Worm (Caenorhabditis elegans) whole organism, young adult: ENCODE data around the gene pks-1.

Source experiments
- B0261.1 ChIP-seq: sonication (generic microtip); optimal IDR thresholded peaks from 2 replicates; lab custom pipeline; 2016; ENCODE audit warnings: mild to moderate bottlenecking, missing genetic modification characterization, moderate library complexity, missing compliant biosample characterization
- C06A6.2 ChIP-seq: fragments of 200-800 bp; sonication (Bioruptor generic); conservative IDR thresholded peaks from 2 replicates; pipeline ENCODE4 v1.3.6; 2022; ENCODE audit warnings: missing genetic modification characterization, missing compliant biosample characterization
- D2030.7 ChIP-seq: fragments of 200-800 bp; sonication (Bioruptor generic); IDR thresholded peaks from 2 replicates; pipeline ENCODE4 v1.3.6; 2022; ENCODE audit warnings: missing genetic modification reagents, missing genetic modification characterization, missing compliant biosample characterization
- F22D6.2 ChIP-seq: sonication (generic microtip); optimal IDR thresholded peaks from 2 replicates; lab custom pipeline; 2016; ENCODE audit warnings: mild to moderate bottlenecking, missing genetic modification characterization, missing compliant biosample characterization
- F23B12.7 ChIP-seq: sonication (generic microtip); optimal IDR thresholded peaks from 2 replicates; lab custom pipeline; 2017; ENCODE audit warnings: missing genetic modification characterization, mild to moderate bottlenecking, missing compliant biosample characterization, antibody characterized with exemption, moderate library complexity; ENCODE audit not compliant: insufficient read depth
- F33H1.4 ChIP-seq: fragments of 200-800 bp; sonication (Bioruptor generic); IDR thresholded peaks from 2 replicates; pipeline ENCODE4 v1.3.6; 2022; ENCODE audit warnings: missing genetic modification reagents, missing genetic modification characterization, missing compliant biosample characterization
- F37B4.10 ChIP-seq: fragments of 200-800 bp; sonication (Bioruptor generic); IDR thresholded peaks from 2 replicates; pipeline ENCODE4 v1.3.6; 2022; ENCODE audit warnings: missing genetic modification characterization, missing compliant biosample characterization
- F57A8.1 ChIP-seq: fragments of 200-800 bp; sonication (Bioruptor generic); optimal IDR thresholded peaks from 2 replicates; lab custom pipeline; 2018; ENCODE audit warnings: mild to moderate bottlenecking, missing genetic modification characterization, moderate library complexity, missing compliant biosample characterization
- F57C9.4 ChIP-seq: sonication (generic microtip); optimal IDR thresholded peaks from 2 replicates; lab custom pipeline; 2017; ENCODE audit warnings: mild to moderate bottlenecking, missing genetic modification characterization, missing compliant biosample characterization
- K12H6.12 ChIP-seq: fragments of 200-800 bp; sonication (Bioruptor generic); optimal IDR thresholded peaks from 2 replicates; lab custom pipeline; 2018; ENCODE audit warnings: mild to moderate bottlenecking, missing genetic modification characterization, missing compliant biosample characterization
- T26A5.8 ChIP-seq: sonication (generic microtip); optimal IDR thresholded peaks from 2 replicates; lab custom pipeline; 2016; ENCODE audit warnings: missing genetic modification characterization, missing compliant biosample characterization
- ama-1 ChIP-seq, 3 experiments: fragments of 150-350 bp in 1 of 3; sonication (generic microtip) in 2 of 3; optimal IDR thresholded peaks; 2 replicates each; lab custom pipeline; 2014 to 2018; ENCODE audit warnings: missing biosample characterization in 2 of 3, missing genetic modification characterization in 2 of 3, missing genetic modification reagents in 2 of 3
- aptf-3 ChIP-seq: fragments of 200-800 bp; sonication (Bioruptor generic); IDR thresholded peaks from 2 replicates; pipeline ENCODE4 v1.3.6; 2022; ENCODE audit warnings: missing genetic modification characterization, missing compliant biosample characterization
- cebp-1 ChIP-seq, 2 experiments: fragments of 200-800 bp in 1 of 2; sonication (Bioruptor generic) in 1 of 2; sonication (generic microtip) in 1 of 2; IDR thresholded peaks in 1 of 2; optimal IDR thresholded peaks in 1 of 2; 2 replicates each; pipeline versions ENCODE4 v1.3.6 to Lab custom; 2017 to 2022; ENCODE audit warnings: missing compliant biosample characterization in 2 of 2, missing genetic modification characterization in 2 of 2, mild to moderate bottlenecking in 1 of 2, missing genetic modification reagents in 1 of 2, moderate library complexity in 1 of 2
- ceh-100 ChIP-seq: fragments of 200-800 bp; sonication (Bioruptor generic); IDR thresholded peaks from 2 replicates; pipeline ENCODE4 v1.3.6; 2022; ENCODE audit warnings: missing genetic modification reagents, missing genetic modification characterization, missing compliant biosample characterization
- die-1 ChIP-seq: sonication (generic microtip); optimal IDR thresholded peaks from 2 replicates; lab custom pipeline; 2016; ENCODE audit warnings: missing genotype, mild to moderate bottlenecking, missing genetic modification characterization, missing compliant biosample characterization
- dpl-1 ChIP-seq: fragments of 150-350 bp; optimal IDR thresholded peaks from 2 replicates; lab custom pipeline; 2014; ENCODE audit warnings: missing biosample characterization, missing genetic modification reagents, missing genetic modification characterization
- ets-4 ChIP-seq: fragments of 200-800 bp; sonication (Bioruptor generic); optimal IDR thresholded peaks from 2 replicates; lab custom pipeline; 2018; ENCODE audit warnings: mild to moderate bottlenecking, missing genetic modification characterization, missing compliant biosample characterization
- fkh-3 ChIP-seq: sonication (generic microtip); optimal IDR thresholded peaks from 2 replicates; lab custom pipeline; 2016; ENCODE audit warnings: mild to moderate bottlenecking, missing genetic modification characterization, missing compliant biosample characterization
- gei-17 ChIP-seq: fragments of 200-800 bp; sonication (Bioruptor generic); optimal IDR thresholded peaks from 2 replicates; lab custom pipeline; 2018; ENCODE audit warnings: mild to moderate bottlenecking, missing genetic modification characterization, missing compliant biosample characterization
- him-1 ChIP-seq: sonication (generic microtip); optimal IDR thresholded peaks from 2 replicates; lab custom pipeline; 2016; ENCODE audit warnings: missing genotype, missing genetic modification reagents, missing genetic modification characterization, missing compliant biosample characterization
- hmg-1.2 ChIP-seq: fragments of 200-800 bp; sonication (Bioruptor generic); IDR thresholded peaks from 2 replicates; pipeline ENCODE4 v1.3.6; 2022; ENCODE audit warnings: missing genetic modification reagents, missing genetic modification characterization, missing compliant biosample characterization
- hrde-1 ChIP-seq: sonication (generic microtip); optimal IDR thresholded peaks from 2 replicates; lab custom pipeline; 2016; ENCODE audit warnings: missing genetic modification characterization, mild to moderate bottlenecking, missing compliant biosample characterization, moderate library complexity, missing genotype, missing genetic modification reagents, borderline replicate concordance
- lag-1 ChIP-seq: fragments of 200-800 bp; sonication (Bioruptor generic); IDR thresholded peaks from 2 replicates; pipeline ENCODE4 v1.3.6; 2022; ENCODE audit warnings: missing genetic modification reagents, missing genetic modification characterization, missing compliant biosample characterization
- let-526 ChIP-seq: fragments of 200-800 bp; sonication (Bioruptor generic); IDR thresholded peaks from 2 replicates; pipeline ENCODE4 v1.3.6; 2022; ENCODE audit warnings: missing genetic modification reagents, missing genetic modification characterization, missing compliant biosample characterization
- let-607 ChIP-seq, 2 experiments: fragments of 200-800 bp in 1 of 2; sonication (Bioruptor generic) in 1 of 2; sonication (generic microtip) in 1 of 2; optimal IDR thresholded peaks; 2 replicates each; lab custom pipeline; 2016 to 2018; ENCODE audit warnings: mild to moderate bottlenecking in 2 of 2, missing compliant biosample characterization in 2 of 2, missing genetic modification characterization in 2 of 2, moderate library complexity in 2 of 2, missing genotype in 1 of 2
- lin-35 ChIP-seq, 3 experiments: fragments of 150-350 bp in 2 of 3; sonication (generic microtip) in 1 of 3; optimal IDR thresholded peaks; 2 replicates each; lab custom pipeline; 2014 to 2018; ENCODE audit warnings: missing biosample characterization in 3 of 3, missing genetic modification characterization in 3 of 3, missing genetic modification reagents in 3 of 3
- lsl-1 ChIP-seq: fragments of 200-800 bp; sonication (Bioruptor generic); optimal IDR thresholded peaks from 2 replicates; lab custom pipeline; 2018; ENCODE audit warnings: mild to moderate bottlenecking, missing genetic modification characterization, moderate library complexity, missing compliant biosample characterization
- mes-4 ChIP-seq: sonication (generic microtip); optimal IDR thresholded peaks from 2 replicates; lab custom pipeline; 2016; ENCODE audit warnings: missing genotype, missing genetic modification characterization, missing compliant biosample characterization
- nfya-2 ChIP-seq: fragments of 200-800 bp; sonication (Bioruptor generic); IDR thresholded peaks from 2 replicates; pipeline ENCODE4 v1.3.6; 2022; ENCODE audit warnings: missing genetic modification reagents, missing genetic modification characterization, missing compliant biosample characterization
- nhr-27 ChIP-seq: fragments of 200-800 bp; sonication (Bioruptor generic); optimal IDR thresholded peaks from 2 replicates; lab custom pipeline; 2018; ENCODE audit warnings: mild to moderate bottlenecking, missing genetic modification characterization, moderate library complexity, missing compliant biosample characterization
- rec-8 ChIP-seq, 2 experiments: sonication (generic microtip); optimal IDR thresholded peaks; 2 replicates each; lab custom pipeline; 2016; ENCODE audit warnings: mild to moderate bottlenecking in 2 of 2, missing genetic modification characterization in 2 of 2, missing genetic modification reagents in 2 of 2, missing genotype in 2 of 2, missing biosample characterization in 1 of 2, missing compliant biosample characterization in 1 of 2, moderate library complexity in 1 of 2
- rpc-1 ChIP-seq, 2 experiments: fragments of 150-350 bp in 1 of 2; sonication (generic microtip) in 1 of 2; optimal IDR thresholded peaks; 2 replicates each; lab custom pipeline; 2014 to 2018; ENCODE audit warnings: missing biosample characterization in 1 of 2, missing genetic modification characterization in 1 of 2, missing genetic modification reagents in 1 of 2, missing genotype in 1 of 2
- sdz-38 ChIP-seq: sonication (generic microtip); optimal IDR thresholded peaks from 2 replicates; lab custom pipeline; 2016; ENCODE audit warnings: missing genotype, missing genetic modification characterization, missing compliant biosample characterization
- snpc-1.3 ChIP-seq: sonication (generic microtip); optimal IDR thresholded peaks from 2 replicates; lab custom pipeline; 2017; ENCODE audit warnings: missing genetic modification characterization, mild to moderate bottlenecking, missing compliant biosample characterization, antibody characterized with exemption, moderate library complexity, missing genotype, missing genetic modification reagents; ENCODE audit not compliant: insufficient read depth
- snpc-3.4 ChIP-seq: sonication (generic microtip); optimal IDR thresholded peaks from 2 replicates; lab custom pipeline; 2017; ENCODE audit warnings: missing genetic modification characterization, mild to moderate bottlenecking, missing compliant biosample characterization, antibody characterized with exemption, moderate library complexity, missing genotype, missing genetic modification reagents
- tbp1 ChIP-seq: fragments of 200-800 bp; sonication (Bioruptor generic); optimal IDR thresholded peaks from 2 replicates; lab custom pipeline; 2018; ENCODE audit warnings: mild to moderate bottlenecking, missing genetic modification characterization, missing compliant biosample characterization
- tbx-9 ChIP-seq: sonication (generic microtip); optimal IDR thresholded peaks from 2 replicates; lab custom pipeline; 2016; ENCODE audit warnings: borderline replicate concordance, missing genetic modification characterization, inconsistent platforms, missing compliant biosample characterization
- unc-62 ChIP-seq: fragments of 150-350 bp; optimal IDR thresholded peaks from 2 replicates; lab custom pipeline; 2014; ENCODE audit warnings: missing biosample characterization, missing genetic modification reagents, missing genetic modification characterization
- ztf-22 ChIP-seq: fragments of 200-800 bp; sonication (Bioruptor generic); optimal IDR thresholded peaks from 2 replicates; lab custom pipeline; 2018; ENCODE audit warnings: mild to moderate bottlenecking, missing genetic modification characterization, moderate library complexity, missing compliant biosample characterization
- ztf-3 ChIP-seq: fragments of 200-800 bp; sonication (Bioruptor generic); optimal IDR thresholded peaks from 2 replicates; lab custom pipeline; 2018; ENCODE audit warnings: mild to moderate bottlenecking, missing genetic modification characterization, missing compliant biosample characterization

pks-1 gene

ce11 chrX:5467308-5467707 is 53.7 kb downstream of the pks-1 start (continued):
- no peak for TF ChIP-seq ama-1 (optimal IDR thresholded peaks at IDR 0.05; lab: Kevin White, UChicago)
- no peak for TF ChIP-seq ama-1 (GFP tag; optimal IDR thresholded peaks at IDR 0.05; lab: Kevin White, UChicago)
- peak; percentile 47 to 91 for TF ChIP-seq let-607 (tag; optimal IDR thresholded peaks at IDR 0.05; lab: Kevin White, UChicago)
- TF ChIP-seq B0261.1 (tag; lab: Kevin White, UChicago) = no peak
- TF ChIP-seq tbp1 (GFP tag; lab: Kevin White, UChicago) = peak; percentile 9
- TF ChIP-seq ets-4 (GFP tag; lab: Kevin White, UChicago) = no peak
- no peak for TF ChIP-seq F22D6.2
- TF ChIP-seq T26A5.8 (tag; lab: Kevin White, UChicago) = no peak
- no peak for TF ChIP-seq tbx-9
- no peak for TF ChIP-seq F57C9.4 (tag; lab: Kevin White, UChicago)
- TF ChIP-seq ceh-100 = no peak
- TF ChIP-seq rpc-1 (optimal IDR thresholded peaks at IDR 0.05; lab: Kevin White, UChicago) = no peak
- TF ChIP-seq rpc-1 (tag; optimal IDR thresholded peaks at IDR 0.05; lab: Kevin White, UChicago) = no peak
- TF ChIP-seq C06A6.2 (GFP tag; lab: Robert Waterston, UW) = no peak
- no peak for TF ChIP-seq dpl-1 (GFP tag; lab: Kevin White, UChicago)
- TF ChIP-seq nfya-2 (GFP tag; lab: Robert Waterston, UW) = no peak
- no peak for TF ChIP-seq snpc-1.3 (tag; lab: Kevin White, UChicago)
- no peak for TF ChIP-seq F37B4.10 (GFP tag; lab: Robert Waterston, UW)
- TF ChIP-seq unc-62 (GFP tag; lab: Kevin White, UChicago) = no peak
- no peak for TF ChIP-seq aptf-3 (GFP tag; lab: Robert Waterston, UW)
- no peak for TF ChIP-seq D2030.7
- TF ChIP-seq nhr-27 (tag; lab: Kevin White, UChicago) = no peak

ce11 chrX:5467820-5468270 is 54.2 kb downstream of the pks-1 start, which contains the start of gene dpyd-1:
Gene dpyd-1 (plus strand): TSS chrX:5467870.
- no peak for TF ChIP-seq rec-8 (tag; optimal IDR thresholded peaks at IDR 0.05; lab: Kevin White, UChicago)
- TF ChIP-seq hrde-1 (tag; lab: Kevin White, UChicago) = no peak
- no peak for TF ChIP-seq cebp-1 (GFP tag; IDR thresholded peaks at IDR 0.05; lab: Robert Waterston, UW)
- TF ChIP-seq cebp-1 (tag; optimal IDR thresholded peaks at IDR 0.05; lab: Kevin White, UChicago) = peak; percentile 0
- TF ChIP-seq, all 124 proteins: peak for 1

ce11 chrX:5470111-5470745 is 56.6 kb downstream of the pks-1 start:
- TF ChIP-seq fkh-3 (no peak), ztf-3 (GFP tag; lab: Kevin White, UChicago) (no peak)

DNA sequence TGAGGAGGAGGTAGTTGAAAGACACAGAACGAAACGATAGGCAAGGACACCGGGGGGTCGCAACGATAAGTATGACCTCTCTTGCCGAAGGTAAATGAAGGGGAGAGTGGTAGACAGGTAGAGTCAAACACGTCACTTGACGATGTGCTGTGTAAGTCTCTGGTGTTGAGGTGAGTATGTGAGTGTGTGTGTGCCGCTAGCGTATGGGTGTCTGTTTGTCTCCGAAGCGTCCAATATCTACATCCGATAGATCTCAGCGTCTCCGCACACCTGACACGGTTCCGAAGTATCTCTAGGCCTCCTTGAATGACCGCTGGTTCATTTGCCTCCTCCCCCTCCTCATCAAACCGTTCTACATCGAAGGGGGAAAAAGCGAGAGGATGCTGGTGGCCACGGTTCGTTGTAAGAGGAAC is 61.6 kb downstream of the pks-1 start:
- TF ChIP-seq ztf-22 (GFP tag; lab: Kevin White, UChicago) (no peak), gei-17 (peak; percentile 30), F33H1.4 (GFP tag; lab: Robert Waterston, UW) (no peak), let-526 (GFP tag; lab: Robert Waterston, UW) (no peak), lsl-1 (GFP tag; lab: Kevin White, UChicago) (no peak), lin-35 (GFP tag; optimal IDR thresholded peaks at IDR 0.05; lab: Kevin White, UChicago) (no peak), K12H6.12 (tag; lab: Kevin White, UChicago) (peak; percentile 21), aptf-3 (GFP tag; lab: Robert Waterston, UW) (no peak), sdz-38 (tag; lab: Kevin White, UChicago) (no peak), die-1 (peak; percentile 4), nfya-2 (GFP tag; lab: Robert Waterston, UW) (no peak), lag-1 (GFP tag; lab: Robert Waterston, UW) (no peak), hmg-1.2 (GFP tag; lab: Robert Waterston, UW) (peak; percentile 38; the same call in 1 of the 2 replicates), tbp1 (GFP tag; lab: Kevin White, UChicago) (peak; percentile 14), him-1 (no peak), mes-4 (tag; lab: Kevin White, UChicago) (no peak), snpc-3.4 (no peak), F57A8.1 (GFP tag; lab: Kevin White, UChicago) (no peak), F23B12.7 (no peak)
